Fruit fly (Drosophila melanogaster) whole organism, prepupa: ENCODE results near the gene CG13810.
A peak's percentile ranks its signal among the peaks of the same experiment; 100 is the strongest.

Source experiments
- CG10631 ChIP-seq: fragments of 200-800 bp; sonication (Bioruptor generic); optimal IDR thresholded peaks from 2 replicates; lab custom pipeline; 2016; ENCODE audit warnings: missing biosample characterization, missing genetic modification characterization
- CG11902 ChIP-seq: fragments of 200-800 bp; sonication (Bioruptor generic); optimal IDR thresholded peaks from 3 replicates; lab custom pipeline; 2016; ENCODE audit warnings: missing biosample characterization, missing genetic modification characterization
- CG15336 ChIP-seq: fragments of 200-800 bp; sonication (Bioruptor generic); IDR thresholded peaks from 2 replicates; pipeline ENCODE4 v1.3.6; 2022; ENCODE audit warnings: missing biosample characterization, missing genetic modification characterization
- CG1621 ChIP-seq: fragments of 200-800 bp; sonication (Bioruptor generic); optimal IDR thresholded peaks from 3 replicates; lab custom pipeline; 2018; ENCODE audit warnings: missing biosample characterization, mild to moderate bottlenecking, missing genetic modification characterization
- CG16779 ChIP-seq: fragments of 200-800 bp; sonication (Bioruptor generic); optimal IDR thresholded peaks from 3 replicates; lab custom pipeline; 2017; ENCODE audit warnings: missing biosample characterization, mild to moderate bottlenecking, missing genetic modification characterization
- CG3032 ChIP-seq: fragments of 200-800 bp; optimal IDR thresholded peaks from 2 replicates; lab custom pipeline; 2019; ENCODE audit warnings: missing biosample characterization, mild to moderate bottlenecking, missing genetic modification characterization, moderate library complexity
- CG31627 ChIP-seq: fragments of 200-800 bp; sonication (Bioruptor generic); optimal IDR thresholded peaks from 3 replicates; lab custom pipeline; 2016; ENCODE audit warnings: missing biosample characterization, missing genetic modification characterization
- CG32006 ChIP-seq: fragments of 200-800 bp; sonication (Bioruptor generic); optimal IDR thresholded peaks from 3 replicates; lab custom pipeline; 2017; ENCODE audit warnings: missing biosample characterization, mild to moderate bottlenecking, missing genetic modification characterization
- CG3919 ChIP-seq: fragments of 200-800 bp; sonication (Bioruptor generic); optimal IDR thresholded peaks from 3 replicates; lab custom pipeline; 2016; ENCODE audit warnings: missing biosample characterization, missing genetic modification characterization
- CG4318 ChIP-seq: fragments of 200-800 bp; sonication (Bioruptor generic); optimal IDR thresholded peaks from 3 replicates; lab custom pipeline; 2017; ENCODE audit warnings: missing biosample characterization, mild to moderate bottlenecking, missing genetic modification characterization
- CG6163 ChIP-seq: fragments of 200-800 bp; sonication (Bioruptor generic); IDR thresholded peaks from 3 replicates; pipeline ENCODE4 v1.3.6; 2022; ENCODE audit warnings: missing biosample characterization, missing genetic modification characterization
- CG6276 ChIP-seq: fragments of 200-800 bp; sonication (Bioruptor generic); optimal IDR thresholded peaks from 2 replicates; lab custom pipeline; 2017; ENCODE audit warnings: missing biosample characterization, mild to moderate bottlenecking, missing genetic modification characterization
- CG6792 ChIP-seq: fragments of 200-800 bp; sonication (Bioruptor generic); optimal IDR thresholded peaks from 3 replicates; lab custom pipeline; 2016; ENCODE audit warnings: missing biosample characterization, missing genetic modification characterization
- CG6808 ChIP-seq: fragments of 200-800 bp; sonication (Bioruptor generic); optimal IDR thresholded peaks from 3 replicates; lab custom pipeline; 2017; ENCODE audit warnings: missing biosample characterization, missing genetic modification characterization, mild to moderate bottlenecking, moderate library complexity, missing genetic modification reagents
- CG8119 ChIP-seq: fragments of 200-800 bp; sonication (Bioruptor generic); IDR thresholded peaks from 3 replicates; pipeline ENCODE4 v1.3.6; 2022; ENCODE audit warnings: missing biosample characterization, missing genetic modification characterization
- CG8319 ChIP-seq: fragments of 200-800 bp; sonication (Bioruptor generic); optimal IDR thresholded peaks from 3 replicates; lab custom pipeline; 2016; ENCODE audit warnings: missing biosample characterization, missing genetic modification characterization
- CG9139 ChIP-seq: fragments of 200-800 bp; sonication (Bioruptor generic); optimal IDR thresholded peaks from 3 replicates; lab custom pipeline; 2017; ENCODE audit warnings: missing biosample characterization, mild to moderate bottlenecking, missing genetic modification characterization
- Eip75B ChIP-seq: fragments of 200-800 bp; sonication (Bioruptor generic); optimal IDR thresholded peaks from 3 replicates; lab custom pipeline; 2016; ENCODE audit warnings: missing biosample characterization, missing genetic modification characterization
- Eip78C ChIP-seq: fragments of 200-800 bp; sonication (Bioruptor generic); peaks from one replicate; lab custom pipeline; 2016; ENCODE audit warnings: missing biosample characterization, missing genetic modification characterization
- Eip93F ChIP-seq: fragments of 200-800 bp; sonication (Bioruptor generic); optimal IDR thresholded peaks from 2 replicates; lab custom pipeline; 2016; ENCODE audit warnings: missing biosample characterization, mild to moderate bottlenecking, missing genetic modification characterization
- Ets96B ChIP-seq: fragments of 200-800 bp; optimal IDR thresholded peaks from 2 replicates; lab custom pipeline; 2019; ENCODE audit warnings: missing biosample characterization, mild to moderate bottlenecking, missing genetic modification characterization, moderate library complexity
- Gug ChIP-seq: fragments of 200-800 bp; sonication (Bioruptor generic); IDR thresholded peaks from 2 replicates; pipeline ENCODE4 v1.3.6; 2022; ENCODE audit warnings: missing biosample characterization, missing genetic modification characterization
- Hr39 ChIP-seq: fragments of 200-800 bp; sonication (Bioruptor generic); optimal IDR thresholded peaks from 2 replicates; lab custom pipeline; 2016; ENCODE audit warnings: missing biosample characterization, missing genetic modification characterization
- Hr4 ChIP-seq: fragments of 200-800 bp; sonication (Bioruptor generic); optimal IDR thresholded peaks from 3 replicates; lab custom pipeline; 2016; ENCODE audit warnings: missing biosample characterization, missing genetic modification characterization
- Met ChIP-seq: fragments of 200-800 bp; sonication (Bioruptor generic); optimal IDR thresholded peaks from 3 replicates; lab custom pipeline; 2016; ENCODE audit warnings: missing biosample characterization, missing genetic modification characterization
- OdsH ChIP-seq: fragments of 200-800 bp; sonication (Bioruptor generic); optimal IDR thresholded peaks from 3 replicates; lab custom pipeline; 2016; ENCODE audit warnings: missing biosample characterization, missing genetic modification characterization
- Sox14 ChIP-seq: fragments of 200-800 bp; sonication (Bioruptor generic); optimal IDR thresholded peaks from 3 replicates; lab custom pipeline; 2016; ENCODE audit warnings: missing biosample characterization, missing genetic modification characterization
- achi ChIP-seq: fragments of 200-800 bp; sonication (Bioruptor generic); optimal IDR thresholded peaks from 3 replicates; lab custom pipeline; 2016; ENCODE audit warnings: missing biosample characterization, missing genetic modification characterization
- acj6 ChIP-seq: fragments of 200-800 bp; sonication (Bioruptor generic); optimal IDR thresholded peaks from 3 replicates; lab custom pipeline; 2016; ENCODE audit warnings: missing biosample characterization, missing genetic modification characterization
- dsx ChIP-seq: fragments of 200-800 bp; optimal IDR thresholded peaks from 3 replicates; lab custom pipeline; 2019; ENCODE audit warnings: missing biosample characterization, mild to moderate bottlenecking, missing genetic modification characterization, moderate library complexity; ENCODE audit not compliant: poor library complexity, severe bottlenecking
- eg ChIP-seq: fragments of 200-800 bp; sonication (Bioruptor generic); IDR thresholded peaks from 3 replicates; pipeline ENCODE4 v1.3.6; 2022; ENCODE audit warnings: missing biosample characterization, missing genetic modification characterization
- esn ChIP-seq: fragments of 200-800 bp; sonication (Bioruptor generic); optimal IDR thresholded peaks from 2 replicates; lab custom pipeline; 2016; ENCODE audit warnings: missing biosample characterization, mild to moderate bottlenecking, missing genetic modification characterization, moderate library complexity
- fd59A ChIP-seq: fragments of 200-800 bp; sonication (Bioruptor generic); optimal IDR thresholded peaks from 2 replicates; lab custom pipeline; 2017; ENCODE audit warnings: missing biosample characterization, mild to moderate bottlenecking, missing genetic modification characterization, missing genetic modification reagents
- fd85E ChIP-seq: fragments of 200-800 bp; sonication (Bioruptor generic); optimal IDR thresholded peaks from 3 replicates; lab custom pipeline; 2016; ENCODE audit warnings: missing biosample characterization, missing genetic modification characterization
- lz ChIP-seq: fragments of 200-800 bp; sonication (Bioruptor generic); optimal IDR thresholded peaks from 3 replicates; lab custom pipeline; 2016; ENCODE audit warnings: missing biosample characterization, missing genetic modification characterization
- net ChIP-seq: fragments of 200-800 bp; sonication (Bioruptor generic); optimal IDR thresholded peaks from 3 replicates; lab custom pipeline; 2016; ENCODE audit warnings: missing biosample characterization, missing genetic modification characterization
- pdm3 ChIP-seq: fragments of 200-800 bp; sonication (Bioruptor generic); optimal IDR thresholded peaks from 3 replicates; lab custom pipeline; 2016; ENCODE audit warnings: missing biosample characterization, missing genetic modification characterization
- salr ChIP-seq, 2 experiments: fragments of 200-800 bp; sonication (Bioruptor generic); optimal IDR thresholded peaks; 3 replicates each; lab custom pipeline; 2016 to 2018; ENCODE audit warnings: missing biosample characterization in 2 of 2, missing genetic modification characterization in 2 of 2, mild to moderate bottlenecking in 1 of 2
- ss ChIP-seq, 2 experiments: fragments of 200-800 bp; sonication (Bioruptor generic); optimal IDR thresholded peaks; 2 replicates in 1 of 2; 3 replicates in 1 of 2; lab custom pipeline; 2017 to 2018; ENCODE audit warnings: mild to moderate bottlenecking in 2 of 2, missing biosample characterization in 2 of 2, missing genetic modification characterization in 2 of 2, moderate library complexity in 1 of 2
- svp ChIP-seq: fragments of 200-800 bp; sonication (Bioruptor generic); peaks from one replicate; lab custom pipeline; 2016; ENCODE audit warnings: missing biosample characterization, missing genetic modification characterization
- vri ChIP-seq: fragments of 200-800 bp; sonication (Bioruptor generic); optimal IDR thresholded peaks from 3 replicates; lab custom pipeline; 2016; ENCODE audit warnings: missing biosample characterization, mild to moderate bottlenecking, missing genetic modification characterization

Gene CG13810

dm6 chr3L:2162019-2162418 lies 23.7 kb upstream of the CG13810 start (continued):
- TF ChIP-seq pdm3 (GFP tag; lab: Kevin White, UChicago) (peak; percentile 86), Hr4 (GFP tag; lab: Kevin White, UChicago) (peak; percentile 91), fd85E (GFP tag; lab: Kevin White, UChicago) (peak; percentile 69), CG9139 (GFP tag; lab: Kevin White, UChicago) (peak; percentile 44), Hr39 (peak; percentile 81), CG4318 (GFP tag; lab: Kevin White, UChicago) (peak; percentile 81), achi (GFP tag; lab: Kevin White, UChicago) (peak; percentile 82), lz (GFP tag; lab: Kevin White, UChicago) (peak; percentile 77), CG31627 (GFP tag; lab: Kevin White, UChicago) (peak; percentile 76), Met (GFP tag; lab: Kevin White, UChicago) (peak; percentile 79)

dm6 chr3L:2162623-2163022 lies 23.1 kb upstream of the CG13810 start:
- peak; percentile 67 for TF ChIP-seq CG32006
- no peak for TF ChIP-seq CG6792
- peak; percentile 60 for TF ChIP-seq Eip78C
- peak; percentile 26 for TF ChIP-seq CG6808
- TF ChIP-seq CG1621 (tag; lab: Kevin White, UChicago) = no peak
- TF ChIP-seq Hr4 (GFP tag; lab: Kevin White, UChicago) = peak; percentile 7
- peak; percentile 69; the same call in 2 of the 3 replicates for TF ChIP-seq CG6163 (GFP tag; lab: Robert Waterston, UW)
- peak; percentile 73 for TF ChIP-seq CG8119 (GFP tag; lab: Robert Waterston, UW)
- TF ChIP-seq vri (GFP tag; lab: Kevin White, UChicago) = no peak
- TF ChIP-seq net (GFP tag; lab: Kevin White, UChicago) = no peak
- peak; percentile 14 for TF ChIP-seq Ets96B
- TF ChIP-seq CG10631 (GFP tag; lab: Kevin White, UChicago) = peak; percentile 35
- peak; percentile 60; the same call in 2 of the 3 replicates for TF ChIP-seq eg (GFP tag; lab: Robert Waterston, UW)
- TF ChIP-seq esn (GFP tag; lab: Kevin White, UChicago) = no peak
- TF ChIP-seq Gug (GFP tag; lab: Robert Waterston, UW) = peak; percentile 64
- peak in 1 of 2 experiments; percentile 34 for TF ChIP-seq ss (GFP tag; optimal IDR thresholded peaks at IDR 0.05; lab: Kevin White, UChicago)
- TF ChIP-seq dsx (GFP tag; lab: Kevin White, UChicago) = no peak
- TF ChIP-seq achi (GFP tag; lab: Kevin White, UChicago) = peak; percentile 15
- peak; percentile 23 for TF ChIP-seq CG3919 (GFP tag; lab: Kevin White, UChicago)
- TF ChIP-seq CG16779 = peak; percentile 5
- peak; percentile 44 for TF ChIP-seq CG3032 (tag; lab: Kevin White, UChicago)
- TF ChIP-seq OdsH (GFP tag; lab: Kevin White, UChicago) = peak; percentile 11
- TF ChIP-seq CG6276 (GFP tag; lab: Kevin White, UChicago) = peak; percentile 52
- peak; percentile 46 for TF ChIP-seq CG4318 (GFP tag; lab: Kevin White, UChicago)
- peak; percentile 77 for TF ChIP-seq CG15336 (GFP tag; lab: Robert Waterston, UW)

DNA sequence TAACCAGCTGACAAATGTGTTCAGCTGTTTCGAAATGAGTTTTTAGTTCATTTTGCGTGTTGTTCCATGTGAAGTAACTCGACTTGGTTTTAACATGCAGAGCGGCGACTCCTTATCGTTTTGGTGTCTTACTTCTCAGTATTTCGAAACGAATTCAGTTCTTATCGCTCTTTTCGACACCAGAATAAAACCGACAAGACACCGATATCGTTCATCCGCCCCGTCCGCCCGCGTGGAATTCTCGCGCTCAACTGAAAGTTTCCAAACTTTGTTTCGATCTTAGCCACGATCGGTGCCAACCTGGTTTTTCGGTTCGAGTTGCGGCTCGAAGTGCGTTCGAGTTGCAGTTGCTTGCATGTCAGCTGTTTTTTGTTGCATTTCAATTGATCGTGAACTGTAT lies 22.1 kb upstream of the CG13810 start, which contains the start of gene CG15822:
Gene CG15822 (minus strand): TSS at position 256 of the 400 bp plus-strand sequence.
- TF ChIP-seq eg (GFP tag; lab: Robert Waterston, UW) = peak; percentile 7; the same call in 1 of the 3 replicates
- no peak for TF ChIP-seq CG3919 (GFP tag; lab: Kevin White, UChicago)

- peak; percentile 91 for TF ChIP-seq CG31627 (GFP tag; lab: Kevin White, UChicago)
- TF ChIP-seq salr (GFP tag; optimal IDR thresholded peaks at IDR 0.05; lab: Kevin White, UChicago) = peak; percentile 57 to 76
- TF ChIP-seq fd59A (GFP tag; lab: Kevin White, UChicago) = peak; percentile 81
- peak; percentile 90 for TF ChIP-seq CG11902
- TF ChIP-seq svp (GFP tag; lab: Kevin White, UChicago) = peak; percentile 96
- TF ChIP-seq Sox14 (GFP tag; lab: Kevin White, UChicago) = peak; percentile 86
- peak; percentile 94 for TF ChIP-seq Met (GFP tag; lab: Kevin White, UChicago)
- peak; percentile 89 for TF ChIP-seq CG6792
- peak; percentile 88 for TF ChIP-seq pdm3 (GFP tag; lab: Kevin White, UChicago)
- peak; percentile 93 for TF ChIP-seq Hr39
- peak; percentile 94 for TF ChIP-seq Eip75B
- TF ChIP-seq fd85E (GFP tag; lab: Kevin White, UChicago) = peak; percentile 86
- TF ChIP-seq CG15336 (GFP tag; lab: Robert Waterston, UW) = peak; percentile 68
- TF ChIP-seq Ets96B = peak; percentile 97
- peak; percentile 95 for TF ChIP-seq CG3919 (GFP tag; lab: Kevin White, UChicago)
- TF ChIP-seq CG32006 = peak; percentile 52
- TF ChIP-seq CG3032 (tag; lab: Kevin White, UChicago) = peak; percentile 89
- TF ChIP-seq CG6808 = peak; percentile 91
- TF ChIP-seq Gug (GFP tag; lab: Robert Waterston, UW) = peak; percentile 43; the same call in 1 of the 2 replicates
- TF ChIP-seq esn (GFP tag; lab: Kevin White, UChicago) = peak; percentile 94
- peak; percentile 88 for TF ChIP-seq acj6 (GFP tag; lab: Kevin White, UChicago)
- peak; percentile 22; the same call in 1 of the 3 replicates for TF ChIP-seq eg (GFP tag; lab: Robert Waterston, UW)
- peak; percentile 83 for TF ChIP-seq CG10631 (GFP tag; lab: Kevin White, UChicago)
- peak; percentile 85 for TF ChIP-seq Eip93F
- TF ChIP-seq CG8319 (GFP tag; lab: Kevin White, UChicago) = peak; percentile 86
Measured at dm6 chr3L:2164031-2164537, 21.6 kb upstream of the CG13810 start.
